Worm (Caenorhabditis elegans) whole organism, L2 larva: ENCODE measurements around the gene C52E4.7.

Source experiments
- C34F6.9 ChIP-seq: fragments of 150-350 bp; optimal IDR thresholded peaks from 2 replicates; lab custom pipeline; 2014; ENCODE audit warnings: missing biosample characterization, missing genetic modification characterization
- F13H6.1 ChIP-seq: sonication (generic microtip); optimal IDR thresholded peaks from 2 replicates; lab custom pipeline; 2016; ENCODE audit warnings: missing genetic modification characterization, missing compliant biosample characterization
- R02D3.7 ChIP-seq: fragments of 150-350 bp; optimal IDR thresholded peaks from 2 replicates; lab custom pipeline; 2014; ENCODE audit warnings: missing biosample characterization, missing genetic modification characterization
- Y55F3AM.14 ChIP-seq: fragments of 200-800 bp; sonication (Bioruptor generic); optimal IDR thresholded peaks from 2 replicates; lab custom pipeline; 2018; ENCODE audit warnings: mild to moderate bottlenecking, missing genetic modification characterization, missing compliant biosample characterization
- ZK546.5 ChIP-seq: sonication (generic microtip); optimal IDR thresholded peaks from 2 replicates; lab custom pipeline; 2017; ENCODE audit warnings: missing biosample characterization, missing genetic modification characterization
- ama-1 ChIP-seq: fragments of 150-350 bp; optimal IDR thresholded peaks from 2 replicates; lab custom pipeline; 2018; ENCODE audit warnings: inconsistent platforms
- blmp-1 ChIP-seq: sonication (generic microtip); optimal IDR thresholded peaks from 2 replicates; lab custom pipeline; 2017; ENCODE audit warnings: missing genetic modification characterization, mild to moderate bottlenecking, missing compliant biosample characterization, antibody characterized with exemption, moderate library complexity; ENCODE audit not compliant: insufficient read depth
- crh-2 ChIP-seq: sonication (generic microtip); optimal IDR thresholded peaks from 2 replicates; lab custom pipeline; 2017; ENCODE audit warnings: missing biosample characterization, missing genetic modification characterization
- egl-27 ChIP-seq: sonication (generic microtip); optimal IDR thresholded peaks from 3 replicates; lab custom pipeline; 2017; ENCODE audit warnings: missing biosample characterization, missing genetic modification reagents, missing genetic modification characterization
- elt-1 ChIP-seq: fragments of 150-350 bp; optimal IDR thresholded peaks from 2 replicates; lab custom pipeline; 2014; ENCODE audit warnings: missing biosample characterization, missing genetic modification characterization
- elt-3 ChIP-seq: sonication (generic microtip); optimal IDR thresholded peaks from 2 replicates; lab custom pipeline; 2017; ENCODE audit warnings: missing biosample characterization, missing genetic modification characterization
- fos-1 ChIP-seq: fragments of 150-350 bp; optimal IDR thresholded peaks from 2 replicates; lab custom pipeline; 2014; ENCODE audit warnings: missing biosample characterization, missing genetic modification characterization
- gmeb-1 ChIP-seq: fragments of 150-350 bp; optimal IDR thresholded peaks from 2 replicates; lab custom pipeline; 2014; ENCODE audit warnings: missing biosample characterization, missing genetic modification characterization
- lin-13 ChIP-seq: fragments of 150-350 bp; optimal IDR thresholded peaks from 2 replicates; lab custom pipeline; 2014; ENCODE audit warnings: missing biosample characterization, missing genetic modification reagents, missing genetic modification characterization
- lin-39 ChIP-seq: fragments of 150-350 bp; optimal IDR thresholded peaks from 2 replicates; lab custom pipeline; 2014; ENCODE audit warnings: missing biosample characterization, missing genetic modification reagents, missing genetic modification characterization
- lsy-2 ChIP-seq, 2 experiments: fragments of 150-350 bp in 1 of 2; sonication (generic microtip) in 1 of 2; optimal IDR thresholded peaks; 2 replicates each; lab custom pipeline; 2014 to 2017; ENCODE audit warnings: missing biosample characterization in 2 of 2, missing genetic modification characterization in 2 of 2
- mab-5 ChIP-seq: fragments of 150-350 bp; optimal IDR thresholded peaks from 2 replicates; lab custom pipeline; 2014; ENCODE audit warnings: missing biosample characterization, missing genetic modification characterization
- mbf-1 ChIP-seq: sonication (generic microtip); optimal IDR thresholded peaks from 2 replicates; lab custom pipeline; 2017; ENCODE audit warnings: missing biosample characterization, missing genetic modification characterization
- nhr-12 ChIP-seq: fragments of 150-350 bp; optimal IDR thresholded peaks from 2 replicates; lab custom pipeline; 2014; ENCODE audit warnings: missing biosample characterization, missing genetic modification characterization
- nhr-129 ChIP-seq: fragments of 150-350 bp; optimal IDR thresholded peaks from 2 replicates; lab custom pipeline; 2014; ENCODE audit warnings: missing biosample characterization, missing genetic modification characterization
- nhr-21 ChIP-seq: fragments of 150-350 bp; optimal IDR thresholded peaks from 2 replicates; lab custom pipeline; 2014; ENCODE audit warnings: missing biosample characterization, missing genetic modification characterization
- nhr-25 ChIP-seq: fragments of 150-350 bp; sonication (generic microtip); optimal IDR thresholded peaks from 3 replicates; lab custom pipeline; 2014; ENCODE audit warnings: missing biosample characterization, missing genetic modification characterization
- nhr-6 ChIP-seq: fragments of 150-350 bp; optimal IDR thresholded peaks from 2 replicates; lab custom pipeline; 2014; ENCODE audit warnings: missing biosample characterization, missing genetic modification characterization
- nhr-77 ChIP-seq: fragments of 150-350 bp; optimal IDR thresholded peaks from 2 replicates; lab custom pipeline; 2014; ENCODE audit warnings: missing biosample characterization, missing genetic modification characterization
- sem-4 ChIP-seq: fragments of 150-350 bp; optimal IDR thresholded peaks from 2 replicates; lab custom pipeline; 2014; ENCODE audit warnings: missing biosample characterization, missing genetic modification reagents, missing genetic modification characterization
- skn-1 ChIP-seq: sonication (generic microtip); optimal IDR thresholded peaks from 2 replicates; lab custom pipeline; 2017; ENCODE audit warnings: missing biosample characterization, missing genetic modification characterization
- sma-3 ChIP-seq: sonication (generic microtip); optimal IDR thresholded peaks from 2 replicates; lab custom pipeline; 2016; ENCODE audit warnings: missing genetic modification reagents, missing genetic modification characterization, missing compliant biosample characterization
- sma-9 ChIP-seq, 2 experiments: fragments of 150-350 bp in 1 of 2; sonication (generic microtip) in 1 of 2; optimal IDR thresholded peaks; 2 replicates each; lab custom pipeline; 2014 to 2016; ENCODE audit warnings: missing genetic modification characterization in 2 of 2, mild to moderate bottlenecking in 1 of 2, missing biosample characterization in 1 of 2, missing compliant biosample characterization in 1 of 2, missing genetic modification reagents in 1 of 2, moderate library complexity in 1 of 2
- snpc-4 ChIP-seq: fragments of 150-350 bp; optimal IDR thresholded peaks from 2 replicates; lab custom pipeline; 2014; ENCODE audit warnings: missing biosample characterization, missing genetic modification characterization
- unc-39 ChIP-seq: fragments of 150-350 bp; optimal IDR thresholded peaks from 2 replicates; lab custom pipeline; 2014; ENCODE audit warnings: missing biosample characterization, missing genetic modification characterization
- unc-55 ChIP-seq: fragments of 150-350 bp; sonication (generic microtip); optimal IDR thresholded peaks from 3 replicates; lab custom pipeline; 2014; ENCODE audit warnings: missing biosample characterization, missing genetic modification reagents, missing genetic modification characterization
- unc-62 ChIP-seq: fragments of 150-350 bp; optimal IDR thresholded peaks from 2 replicates; lab custom pipeline; 2014; ENCODE audit warnings: missing biosample characterization, missing genetic modification reagents, missing genetic modification characterization
- zag-1 ChIP-seq: fragments of 150-350 bp; optimal IDR thresholded peaks from 2 replicates; lab custom pipeline; 2014; ENCODE audit warnings: missing biosample characterization, missing genetic modification characterization
- ztf-1 ChIP-seq: fragments of 200-800 bp; sonication (Bioruptor generic); conservative IDR thresholded peaks from 2 replicates; pipeline ENCODE4 v1.3.6; 2022; ENCODE audit warnings: missing genetic modification characterization, missing compliant biosample characterization
- ztf-11 ChIP-seq: sonication (generic microtip); optimal IDR thresholded peaks from 2 replicates; lab custom pipeline; 2017; ENCODE audit warnings: missing biosample characterization, missing genetic modification characterization

The C52E4.7 gene

DNA sequence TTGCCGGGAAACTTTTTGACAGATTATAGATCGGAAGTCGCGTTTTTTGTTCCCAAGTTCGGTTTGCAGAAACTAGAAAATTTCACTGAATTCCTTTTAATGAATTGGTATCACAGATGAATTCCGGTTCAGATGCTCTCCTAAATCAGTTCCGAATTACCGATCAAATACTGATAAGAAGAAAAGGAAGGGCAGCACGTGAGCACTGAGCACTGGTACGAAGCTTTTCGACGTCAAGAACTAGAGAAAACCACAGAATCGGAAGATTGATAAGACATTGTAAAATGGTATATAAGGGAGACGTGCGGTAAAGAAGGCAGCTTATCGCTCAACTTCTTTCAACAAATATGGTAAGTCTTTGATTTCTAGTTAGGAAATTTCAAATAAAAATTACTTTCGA is 18.9 kb upstream of the C52E4.7 start, which contains the start of gene cpr-1:
cpr-1 (plus strand) TSS at position 319 of the 400 bp plus-strand sequence.
- TF ChIP-seq egl-27 (tag; lab: Kevin White, UChicago) = no peak
- TF ChIP-seq nhr-6 (tag; lab: Kevin White, UChicago) = no peak
- TF ChIP-seq F13H6.1 (tag; lab: Kevin White, UChicago) = peak; percentile 51
- TF ChIP-seq unc-39 (tag; lab: Kevin White, UChicago) = no peak
- peak; percentile 54 for TF ChIP-seq crh-2 (tag; lab: Kevin White, UChicago)
- TF ChIP-seq fos-1 (tag; lab: Kevin White, UChicago) = peak; percentile 37
- TF ChIP-seq sma-9 (GFP tag; optimal IDR thresholded peaks at IDR 0.05; lab: Kevin White, UChicago) = peak; percentile 69
- TF ChIP-seq sma-9 (tag; optimal IDR thresholded peaks at IDR 0.05; lab: Kevin White, UChicago) = no peak
- no peak for TF ChIP-seq nhr-25 (tag; lab: Kevin White, UChicago)
- no peak for TF ChIP-seq lin-39

DNA sequence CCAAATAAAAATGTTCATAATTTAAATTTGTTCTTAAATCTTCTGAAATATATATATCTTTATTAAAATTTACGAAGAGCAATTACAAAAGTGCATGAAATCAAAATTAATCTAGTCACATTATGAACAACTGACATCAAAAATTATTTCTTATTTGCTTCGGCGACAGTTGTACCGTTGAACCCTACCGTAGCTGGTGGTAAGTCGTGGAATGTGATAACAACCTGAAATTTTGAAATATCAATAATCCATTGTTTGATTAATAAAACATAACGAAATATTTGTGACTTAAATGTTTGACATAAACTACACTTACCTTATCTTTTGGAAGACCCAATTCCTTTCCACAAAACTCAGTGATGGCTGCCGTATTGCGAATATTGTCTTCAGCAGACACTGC is 17.4 kb upstream of the C52E4.7 start:
- TF ChIP-seq fos-1 (tag; lab: Kevin White, UChicago) (peak; percentile 43), gmeb-1 (tag; lab: Kevin White, UChicago) (no peak), blmp-1 (no peak), snpc-4 (no peak), sem-4 (tag; lab: Kevin White, UChicago) (no peak), C34F6.9 (no peak), R02D3.7 (tag; lab: Kevin White, UChicago) (no peak), nhr-77 (tag; lab: Kevin White, UChicago) (no peak), ZK546.5 (tag; lab: Kevin White, UChicago) (no peak), unc-62 (GFP tag; lab: Kevin White, UChicago) (no peak), sma-3 (GFP tag; lab: Kevin White, UChicago) (no peak), nhr-12 (tag; lab: Kevin White, UChicago) (no peak), zag-1 (tag; lab: Kevin White, UChicago) (no peak), crh-2 (tag; lab: Kevin White, UChicago) (peak; percentile 31), Y55F3AM.14 (GFP tag; lab: Kevin White, UChicago) (no peak), mab-5 (tag; lab: Kevin White, UChicago) (no peak), skn-1 (no peak), elt-3 (tag; lab: Kevin White, UChicago) (no peak), mbf-1 (tag; lab: Kevin White, UChicago) (no peak), lsy-2 (tag; optimal IDR thresholded peaks at IDR 0.05; lab: Kevin White, UChicago) (no peak), sma-9 (GFP tag; optimal IDR thresholded peaks at IDR 0.05; lab: Kevin White, UChicago) (peak; percentile 6), sma-9 (tag; optimal IDR thresholded peaks at IDR 0.05; lab: Kevin White, UChicago) (no peak)

DNA sequence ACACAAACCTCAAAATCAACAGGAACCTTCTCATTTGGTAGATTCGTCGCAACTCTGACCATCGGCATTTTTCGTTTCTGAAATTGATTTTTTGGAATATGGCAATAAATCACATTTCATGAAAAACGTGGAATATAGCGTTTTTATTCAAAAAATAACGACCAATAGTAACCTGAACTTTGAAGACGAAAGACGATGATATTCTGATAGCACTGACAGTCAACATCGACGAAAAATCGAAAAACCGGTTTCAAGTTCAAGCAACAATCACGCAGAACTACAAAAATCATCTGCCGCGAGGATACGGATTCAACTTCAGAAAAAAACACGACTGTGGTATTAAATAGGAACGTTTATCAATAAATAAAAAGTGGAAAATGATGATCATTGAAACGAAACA is 15.9 kb upstream of the C52E4.7 start, which contains the start of gene mif-2:
mif-2 (minus strand) TSS at position 281 of the 400 bp plus-strand sequence.
- TF ChIP-seq ztf-11 (no peak), lin-13 (GFP tag; lab: Kevin White, UChicago) (peak; percentile 5), snpc-4 (no peak), crh-2 (tag; lab: Kevin White, UChicago) (peak; percentile 4), ztf-1 (GFP tag; lab: Robert Waterston, UW) (no peak), nhr-129 (tag; lab: Kevin White, UChicago) (no peak), mab-5 (tag; lab: Kevin White, UChicago) (no peak), mbf-1 (tag; lab: Kevin White, UChicago) (no peak), elt-3 (tag; lab: Kevin White, UChicago) (no peak), ama-1 (lab: Kevin White, UChicago) (no peak), nhr-21 (tag; lab: Kevin White, UChicago) (peak; percentile 3), zag-1 (tag; lab: Kevin White, UChicago) (no peak), nhr-25 (tag; lab: Kevin White, UChicago) (peak; percentile 10), elt-1 (tag; lab: Kevin White, UChicago) (no peak), C34F6.9 (no peak), unc-55 (GFP tag; lab: Kevin White, UChicago) (no peak)
